Fruit fly (Drosophila melanogaster): ENCODE data around the gene CG11756.

Gene CG11756

dm6 chrX:11340719-11341322 is 7.1 kb upstream of the CG11756 start (continued):
- TF ChIP-seq Trl (optimal IDR thresholded peaks at IDR 0.05) (no peak), Trl (GFP tag; optimal IDR thresholded peaks at IDR 0.05) (no peak), CG6791 (GFP tag; IDR thresholded peaks at IDR 0.05; ENCODE audit: partially characterized antibody) (no peak), Ets97D (GFP tag; optimal IDR thresholded peaks at IDR 0.05) (no peak), Tbp (GFP tag; optimal IDR thresholded peaks at IDR 0.05) (no peak), vvl (GFP tag; IDR thresholded peaks at IDR 0.05) (peak; percentile 13; the same call in 1 of the 2 replicates), CG7271 (tag; optimal IDR thresholded peaks at IDR 0.05) (no peak), Mes4 (GFP tag; optimal IDR thresholded peaks at IDR 0.05) (no peak), onecut (GFP tag; IDR thresholded peaks at IDR 0.05) (no peak), CG16815 (GFP tag; optimal IDR thresholded peaks at IDR 0.05) (no peak), lola (GFP tag; optimal IDR thresholded peaks at IDR 0.05) (peak in 1 of 3 experiments; percentile 15), prd (optimal IDR thresholded peaks at IDR 0.05) (no peak), prd (GFP tag; IDR thresholded peaks at IDR 0.05) (peak; percentile 50; the same call in 2 of the 3 replicates), ems (GFP tag; optimal IDR thresholded peaks at IDR 0.05) (no peak), Dip3 (GFP tag; optimal IDR thresholded peaks at IDR 0.05) (no peak), CG5953 (GFP tag; IDR thresholded peaks at IDR 0.05) (no peak), CG7928 (GFP tag; optimal IDR thresholded peaks at IDR 0.05) (no peak), CG1647 (GFP tag; optimal IDR thresholded peaks at IDR 0.05) (no peak), CG30403 (GFP tag; optimal IDR thresholded peaks at IDR 0.05) (peak; percentile 43), fd3F (GFP tag; optimal IDR thresholded peaks at IDR 0.05) (no peak), twi (tag; optimal IDR thresholded peaks at IDR 0.05) (no peak), Hand (GFP tag; optimal IDR thresholded peaks at IDR 0.05) (no peak), CG10147 (GFP tag; optimal IDR thresholded peaks at IDR 0.05) (no peak), NC2α (GFP tag; optimal IDR thresholded peaks at IDR 0.05) (no peak), br (optimal IDR thresholded peaks at IDR 0.05) (no peak), Optix (GFP tag; IDR thresholded peaks at IDR 0.05) (no peak), CG2120 (GFP tag; optimal IDR thresholded peaks at IDR 0.05) (peak; percentile 41), CG8944 (GFP tag; optimal IDR thresholded peaks at IDR 0.05) (no peak), CkIIα-i1 (GFP tag; IDR thresholded peaks at IDR 0.05) (no peak), Mrtf (GFP tag; IDR thresholded peaks at IDR 0.05) (no peak), CG15601 (tag; optimal IDR thresholded peaks at IDR 0.05) (peak; percentile 5), odd (GFP tag; optimal IDR thresholded peaks at IDR 0.05) (no peak), lilli (GFP tag; optimal IDR thresholded peaks at IDR 0.05) (no peak), hkb (optimal IDR thresholded peaks at IDR 0.05) (no peak), hkb (GFP tag; IDR thresholded peaks at IDR 0.05) (no peak), hth (optimal IDR thresholded peaks at IDR 0.05) (no peak), CG6689 (GFP tag; IDR thresholded peaks at IDR 0.05) (no peak), mld (GFP tag; IDR thresholded peaks at IDR 0.05; ENCODE audit: partially characterized antibody) (no peak), knrl (GFP tag; IDR thresholded peaks at IDR 0.05; ENCODE audit: partially characterized antibody) (no peak), CG18619 (GFP tag; optimal IDR thresholded peaks at IDR 0.05) (peak; percentile 13), CG8281 (tag; optimal IDR thresholded peaks at IDR 0.05) (no peak), hbn (GFP tag; IDR thresholded peaks at IDR 0.05; ENCODE audit: partially characterized antibody) (no peak), Sry-δ (GFP tag; optimal IDR thresholded peaks at IDR 0.05) (no peak), Gug (GFP tag; IDR thresholded peaks at IDR 0.05) (peak; percentile 2; the same call in 1 of the 4 replicates), p53 (GFP tag; optimal IDR thresholded peaks at IDR 0.05) (no peak), Dfd (GFP tag; optimal IDR thresholded peaks at IDR 0.05) (no peak), Hr78 (GFP tag; optimal IDR thresholded peaks at IDR 0.05) (no peak), CG16813 (GFP tag; IDR thresholded peaks at IDR 0.05; ENCODE audit: partially characterized antibody) (no peak), ham (GFP tag; IDR thresholded peaks at IDR 0.05) (no peak), cato (GFP tag; optimal IDR thresholded peaks at IDR 0.05; ENCODE audit: borderline replicate concordance) (no peak), kay (GFP tag; optimal IDR thresholded peaks at IDR 0.05) (no peak), ab (GFP tag; optimal IDR thresholded peaks at IDR 0.05) (no peak)
